Worm (Caenorhabditis elegans) whole organism, early embryonic: ENCODE measurements around the gene let-19.

Source experiments
- B0310.2 ChIP-seq: sonication (generic microtip); optimal IDR thresholded peaks from 2 replicates; lab custom pipeline; 2016; ENCODE audit warnings: mild to moderate bottlenecking, missing genetic modification characterization, missing compliant biosample characterization
- ama-1 ChIP-seq: fragments of 150-350 bp; optimal IDR thresholded peaks from 2 replicates; lab custom pipeline; 2014
- ceh-13 ChIP-seq: fragments of 200-800 bp; sonication (Bioruptor generic); optimal IDR thresholded peaks from 2 replicates; lab custom pipeline; 2018; ENCODE audit warnings: mild to moderate bottlenecking, missing genetic modification characterization, missing compliant biosample characterization
- hmbx-1 ChIP-seq: sonication (generic microtip); optimal IDR thresholded peaks from 2 replicates; lab custom pipeline; 2016; ENCODE audit warnings: mild to moderate bottlenecking, missing genetic modification characterization, missing compliant biosample characterization
- hnd-1 ChIP-seq: sonication (generic microtip); optimal IDR thresholded peaks from 2 replicates; lab custom pipeline; 2016; ENCODE audit warnings: missing genetic modification characterization, missing compliant biosample characterization
- pes-1 ChIP-seq: fragments of 200-800 bp; sonication (Bioruptor generic); IDR thresholded peaks from 2 replicates; pipeline ENCODE4 v1.3.6; 2022; ENCODE audit warnings: missing genetic modification reagents, missing genetic modification characterization, missing compliant biosample characterization
- scrt-1 ChIP-seq: fragments of 200-800 bp; sonication (Bioruptor generic); IDR thresholded peaks from 2 replicates; pipeline ENCODE4 v1.3.6; 2022; ENCODE audit warnings: missing genetic modification characterization, missing compliant biosample characterization
- tbx-37 ChIP-seq: fragments of 200-800 bp; sonication (Bioruptor generic); conservative IDR thresholded peaks from 2 replicates; pipeline ENCODE4 v1.3.6; 2022; ENCODE audit warnings: missing genetic modification reagents, missing genetic modification characterization, missing compliant biosample characterization

ce11 chrII:8796391-8796790 lies 25.6 kb downstream of the let-19 start:
- TF ChIP-seq ama-1 (lab: Kevin White, UChicago) (no peak), scrt-1 (no peak), hmbx-1 (tag; lab: Kevin White, UChicago) (no peak), ceh-13 (GFP tag; lab: Kevin White, UChicago) (no peak), hnd-1 (no peak), pes-1 (GFP tag; lab: Robert Waterston, UW) (no peak), tbx-37 (GFP tag; lab: Robert Waterston, UW) (no peak), B0310.2 (tag; lab: Kevin White, UChicago) (no peak)
